Fruit fly (Drosophila melanogaster): ENCODE results near the gene sty.

Gene sty

DNA sequence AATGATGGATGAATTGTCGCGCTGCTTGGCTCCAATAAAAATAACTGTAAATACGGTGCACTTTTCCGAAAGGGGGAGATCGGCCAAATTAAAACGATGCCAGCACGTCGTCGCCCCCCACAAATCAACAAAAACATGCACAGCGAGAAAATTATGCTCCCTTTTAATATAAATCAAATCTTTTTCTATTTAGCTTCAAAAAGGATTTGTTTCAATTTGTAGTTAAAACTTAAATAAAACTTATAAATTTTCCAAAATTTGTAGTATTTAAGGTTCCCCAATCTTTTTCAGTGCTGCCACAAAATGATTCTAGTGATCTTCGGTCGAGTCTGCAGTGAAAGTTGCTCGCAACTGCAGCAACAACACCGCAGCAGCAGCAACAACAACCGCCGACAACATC lies 28.7 kb downstream of the sty start (continued):
- TF ChIP-seq Sox100B (GFP tag; optimal IDR thresholded peaks at IDR 0.05) (peak; percentile 86), CG42726 (GFP tag; IDR thresholded peaks at IDR 0.05; ENCODE audit: partially characterized antibody) (no peak), pnt (GFP tag; optimal IDR thresholded peaks at IDR 0.05) (peak; percentile 65), Dek (tag; optimal IDR thresholded peaks at IDR 0.05) (peak; percentile 34), CG6813 (GFP tag; optimal IDR thresholded peaks at IDR 0.05) (peak; percentile 68), CG13894 (tag; optimal IDR thresholded peaks at IDR 0.05) (no peak), Eip74EF (GFP tag; optimal IDR thresholded peaks at IDR 0.05) (peak in 1 of 2 experiments; percentile 92), CG8924 (tag; optimal IDR thresholded peaks at IDR 0.05) (peak; percentile 93), chm (GFP tag; IDR thresholded peaks at IDR 0.05) (peak; percentile 86), Max (GFP tag; optimal IDR thresholded peaks at IDR 0.05) (peak; percentile 77), CG6765 (GFP tag; optimal IDR thresholded peaks at IDR 0.05) (no peak), phol (tag; optimal IDR thresholded peaks at IDR 0.05) (peak; percentile 95), Lpt (GFP tag; optimal IDR thresholded peaks at IDR 0.05) (no peak), CG9797 (GFP tag; optimal IDR thresholded peaks at IDR 0.05) (peak; percentile 15), CG12299 (tag; optimal IDR thresholded peaks at IDR 0.05) (peak; percentile 81), slp2 (GFP tag; optimal IDR thresholded peaks at IDR 0.05) (peak; percentile 67), Gug (GFP tag; IDR thresholded peaks at IDR 0.05) (peak; percentile 41; the same call in 2 of the 4 replicates), CG11456 (GFP tag; IDR thresholded peaks at IDR 0.05) (no peak), CG9876 (GFP tag; optimal IDR thresholded peaks at IDR 0.05) (peak; percentile 33), CG9609 (GFP tag; optimal IDR thresholded peaks at IDR 0.05) (peak; percentile 62), Rfx (GFP tag; IDR thresholded peaks at IDR 0.05) (0 out of 2 replicates have a peak, but pooled peaks have one; percentile 21), CG11247 (GFP tag; IDR thresholded peaks at IDR 0.05) (peak; percentile 57; the same call in 1 of the 2 replicates), CG18619 (GFP tag; optimal IDR thresholded peaks at IDR 0.05) (peak; percentile 71), CG2678 (tag; optimal IDR thresholded peaks at IDR 0.05) (peak; percentile 92), CG10462 (GFP tag; optimal IDR thresholded peaks at IDR 0.05) (peak; percentile 87), gce (GFP tag; IDR thresholded peaks at IDR 0.05) (peak; percentile 51; the same call in 1 of the 3 replicates), YL-1 (GFP tag; optimal IDR thresholded peaks at IDR 0.05) (peak; percentile 46), Awh (GFP tag; IDR thresholded peaks at IDR 0.05) (peak; percentile 86), CG12391 (tag; optimal IDR thresholded peaks at IDR 0.05) (peak; percentile 95), Elba2 (GFP tag; optimal IDR thresholded peaks at IDR 0.05) (no peak), vvl (GFP tag; IDR thresholded peaks at IDR 0.05) (peak; percentile 94), dan (GFP tag; IDR thresholded peaks at IDR 0.05) (peak; percentile 68; the same call in 1 of the 2 replicates), Drgx (GFP tag; IDR thresholded peaks at IDR 0.05) (peak; percentile 82), CG14050 (GFP tag; IDR thresholded peaks at IDR 0.05) (peak; percentile 60; the same call in 2 of the 3 replicates), CG7556 (GFP tag; optimal IDR thresholded peaks at IDR 0.05) (peak; percentile 81), Usf (GFP tag; optimal IDR thresholded peaks at IDR 0.05) (peak; percentile 70), az2 (GFP tag; optimal IDR thresholded peaks at IDR 0.05) (peak; percentile 93), seq (GFP tag; IDR thresholded peaks at IDR 0.05) (peak; percentile 39; the same call in 1 of the 2 replicates), H15 (GFP tag; IDR thresholded peaks at IDR 0.05) (peak; percentile 82), tgo (GFP tag; IDR thresholded peaks at IDR 0.05) (peak; percentile 69), hth (optimal IDR thresholded peaks at IDR 0.05) (no peak), sens (GFP tag) (peak; percentile 99), C15 (GFP tag; IDR thresholded peaks at IDR 0.05) (no peak), Myb (GFP tag; optimal IDR thresholded peaks at IDR 0.05) (peak; percentile 16), eyg (GFP tag; optimal IDR thresholded peaks at IDR 0.05) (peak; percentile 28), danr (GFP tag; IDR thresholded peaks at IDR 0.05) (peak; percentile 55; the same call in 1 of the 2 replicates), ara (GFP tag; IDR thresholded peaks at IDR 0.05) (peak; percentile 95), Hr3 (GFP tag; optimal IDR thresholded peaks at IDR 0.05) (peak; percentile 84), NfI (GFP tag; optimal IDR thresholded peaks at IDR 0.05) (peak; percentile 72), ATbp (GFP tag; optimal IDR thresholded peaks at IDR 0.05) (peak; percentile 91), CG4360 (GFP tag; IDR thresholded peaks at IDR 0.05) (peak; percentile 76), CG12942 (GFP tag; optimal IDR thresholded peaks at IDR 0.05) (peak; percentile 53)
